Worm (Caenorhabditis elegans) whole organism, mixed stage, embryonic: ENCODE measurements around the gene W07G4.2.

Experiments used
- ceh-83 ChIP-seq: fragments of 200-800 bp; sonication (Bioruptor generic); optimal IDR thresholded peaks from 2 replicates; lab custom pipeline; 2018; ENCODE audit warnings: mild to moderate bottlenecking, missing genetic modification characterization, missing compliant biosample characterization
- ces-1 ChIP-seq: fragments of 150-350 bp; optimal IDR thresholded peaks from 2 replicates; lab custom pipeline; 2014; ENCODE audit warnings: missing biosample characterization, missing genetic modification reagents, missing genetic modification characterization
- elt-1 ChIP-seq: sonication (generic microtip); optimal IDR thresholded peaks from 2 replicates; lab custom pipeline; 2017; ENCODE audit warnings: missing genetic modification characterization, mild to moderate bottlenecking, missing compliant biosample characterization, antibody characterized with exemption, moderate library complexity, borderline replicate concordance; ENCODE audit not compliant: insufficient read depth
- nhr-12 ChIP-seq: fragments of 150-350 bp; optimal IDR thresholded peaks from 2 replicates; lab custom pipeline; 2014; ENCODE audit warnings: missing biosample characterization, missing genetic modification characterization
- unc-62 ChIP-seq: fragments of 150-350 bp; optimal IDR thresholded peaks from 2 replicates; lab custom pipeline; 2014; ENCODE audit warnings: missing biosample characterization, missing genetic modification reagents, missing genetic modification characterization

DNA sequence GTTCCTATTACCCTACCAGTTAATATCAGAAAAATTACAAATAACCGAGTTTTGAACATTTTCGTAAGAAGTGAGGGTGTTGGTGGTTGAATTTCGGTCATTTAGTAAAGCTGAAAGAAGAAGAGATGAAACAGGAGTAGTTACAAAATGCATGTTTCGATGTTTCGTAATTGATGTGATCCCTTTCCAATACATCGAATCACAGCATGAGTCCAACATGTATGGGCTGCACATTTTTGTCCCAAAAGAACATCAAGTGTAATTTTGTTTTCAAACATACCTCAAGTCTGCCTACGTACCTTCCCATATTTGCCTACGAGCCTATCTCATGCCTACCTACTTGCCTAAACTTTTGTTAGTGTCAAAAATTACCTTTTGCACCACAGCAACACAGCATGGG, at the start of gene W07G4.2:
- TF ChIP-seq elt-1 (tag; lab: Kevin White, UChicago) (no peak), ceh-83 (GFP tag; lab: Kevin White, UChicago) (no peak), unc-62 (no peak), ces-1 (GFP tag; lab: Kevin White, UChicago) (no peak), nhr-12 (tag; lab: Kevin White, UChicago) (no peak)
